Worm (Caenorhabditis elegans) whole organism, young adult: Measurements from ENCODE around the gene T05A10.6.

Experiments used
- B0019.2 ChIP-seq: fragments of 200-800 bp; sonication (Bioruptor generic); conservative IDR thresholded peaks from 2 replicates; pipeline ENCODE4 v1.3.6; 2022; ENCODE audit warnings: missing genetic modification reagents, missing genetic modification characterization, missing compliant biosample characterization
- B0261.1 ChIP-seq: sonication (generic microtip); optimal IDR thresholded peaks from 2 replicates; lab custom pipeline; 2016; ENCODE audit warnings: mild to moderate bottlenecking, missing genetic modification characterization, moderate library complexity, missing compliant biosample characterization
- B0336.3 ChIP-seq: fragments of 200-800 bp; sonication (Bioruptor generic); IDR thresholded peaks from 2 replicates; pipeline ENCODE4 v1.3.6; 2022; ENCODE audit warnings: missing genetic modification characterization, missing compliant biosample characterization
- F49E8.2 ChIP-seq: sonication (generic microtip); optimal IDR thresholded peaks from 3 replicates; lab custom pipeline; 2017; ENCODE audit warnings: missing genetic modification characterization, mild to moderate bottlenecking, missing compliant biosample characterization, antibody characterized with exemption, moderate library complexity; ENCODE audit not compliant: insufficient read depth
- F55B11.4 ChIP-seq: sonication (generic microtip); optimal IDR thresholded peaks from 2 replicates; lab custom pipeline; 2016; ENCODE audit warnings: missing compliant biosample characterization, missing genetic modification characterization, borderline replicate concordance; ENCODE audit not compliant: insufficient read depth
- K11D2.4 ChIP-seq: fragments of 200-800 bp; sonication (Bioruptor generic); IDR thresholded peaks from 2 replicates; pipeline ENCODE4 v1.3.6; 2022; ENCODE audit warnings: missing genetic modification reagents, missing genetic modification characterization, missing compliant biosample characterization
- Y95B8A.8 ChIP-seq: fragments of 200-800 bp; sonication (Bioruptor generic); IDR thresholded peaks from 2 replicates; pipeline ENCODE4 v1.3.6; 2022; ENCODE audit warnings: missing genetic modification reagents, missing genetic modification characterization, missing compliant biosample characterization
- ZK185.1 ChIP-seq: sonication (generic microtip); optimal IDR thresholded peaks from 2 replicates; lab custom pipeline; 2016; ENCODE audit warnings: mild to moderate bottlenecking, missing genetic modification characterization, missing compliant biosample characterization; ENCODE audit not compliant: poor library complexity, severe bottlenecking
- akir-1 ChIP-seq: fragments of 200-800 bp; sonication (Bioruptor generic); optimal IDR thresholded peaks from 2 replicates; lab custom pipeline; 2018; ENCODE audit warnings: mild to moderate bottlenecking, missing genetic modification characterization, moderate library complexity, missing compliant biosample characterization
- atf-7 ChIP-seq: sonication (generic microtip); optimal IDR thresholded peaks from 2 replicates; lab custom pipeline; 2017; ENCODE audit warnings: mild to moderate bottlenecking, missing genetic modification characterization, missing compliant biosample characterization
- athp-1 ChIP-seq: sonication (generic microtip); optimal IDR thresholded peaks from 2 replicates; lab custom pipeline; 2017; ENCODE audit warnings: mild to moderate bottlenecking, missing genetic modification characterization, missing compliant biosample characterization
- bed-1 ChIP-seq: fragments of 200-800 bp; sonication (Bioruptor generic); IDR thresholded peaks from 2 replicates; pipeline ENCODE4 v1.3.6; 2022; ENCODE audit warnings: missing genetic modification reagents, missing genetic modification characterization, missing compliant biosample characterization
- cebp-2 ChIP-seq: fragments of 200-800 bp; sonication (Bioruptor generic); IDR thresholded peaks from 2 replicates; pipeline ENCODE4 v1.3.6; 2022; ENCODE audit warnings: missing genetic modification characterization, missing compliant biosample characterization
- ceh-27 ChIP-seq: fragments of 200-800 bp; sonication (Bioruptor generic); optimal IDR thresholded peaks from 2 replicates; lab custom pipeline; 2018; ENCODE audit warnings: mild to moderate bottlenecking, missing genetic modification characterization, moderate library complexity, missing compliant biosample characterization
- dpff-1 ChIP-seq: sonication (generic microtip); optimal IDR thresholded peaks from 2 replicates; lab custom pipeline; 2017; ENCODE audit warnings: mild to moderate bottlenecking, missing genetic modification characterization, missing compliant biosample characterization
- ekl-4 ChIP-seq: fragments of 200-800 bp; sonication (Bioruptor generic); IDR thresholded peaks from 2 replicates; pipeline ENCODE4 v1.3.6; 2022; ENCODE audit warnings: missing genetic modification reagents, missing genetic modification characterization, missing compliant biosample characterization
- hrde-1 ChIP-seq: sonication (generic microtip); optimal IDR thresholded peaks from 2 replicates; lab custom pipeline; 2016; ENCODE audit warnings: missing genetic modification characterization, mild to moderate bottlenecking, missing compliant biosample characterization, moderate library complexity, missing genotype, missing genetic modification reagents, borderline replicate concordance
- lin-35 ChIP-seq, 3 experiments: fragments of 150-350 bp in 2 of 3; sonication (generic microtip) in 1 of 3; optimal IDR thresholded peaks; 2 replicates each; lab custom pipeline; 2014 to 2018; ENCODE audit warnings: missing biosample characterization in 3 of 3, missing genetic modification characterization in 3 of 3, missing genetic modification reagents in 3 of 3
- lin-54 ChIP-seq: fragments of 200-800 bp; sonication (Bioruptor generic); optimal IDR thresholded peaks from 2 replicates; lab custom pipeline; 2018; ENCODE audit warnings: mild to moderate bottlenecking, missing genetic modification characterization, missing compliant biosample characterization
- mcd-1 ChIP-seq: fragments of 200-800 bp; sonication (Bioruptor generic); IDR thresholded peaks from 2 replicates; pipeline ENCODE4 v1.3.6; 2022; ENCODE audit warnings: missing genetic modification reagents, missing genetic modification characterization, missing compliant biosample characterization
- mel-28 ChIP-seq: sonication (generic microtip); optimal IDR thresholded peaks from 2 replicates; lab custom pipeline; 2016; ENCODE audit warnings: borderline replicate concordance, mild to moderate bottlenecking, missing genetic modification characterization, missing compliant biosample characterization
- mes-4 ChIP-seq: sonication (generic microtip); optimal IDR thresholded peaks from 2 replicates; lab custom pipeline; 2016; ENCODE audit warnings: missing genotype, missing genetic modification characterization, missing compliant biosample characterization
- nfya-2 ChIP-seq: fragments of 200-800 bp; sonication (Bioruptor generic); IDR thresholded peaks from 2 replicates; pipeline ENCODE4 v1.3.6; 2022; ENCODE audit warnings: missing genetic modification reagents, missing genetic modification characterization, missing compliant biosample characterization
- nhr-179 ChIP-seq: sonication (generic microtip); optimal IDR thresholded peaks from 2 replicates; lab custom pipeline; 2016; ENCODE audit warnings: mild to moderate bottlenecking, missing genetic modification characterization, missing compliant biosample characterization
- nhr-90 ChIP-seq: sonication (generic microtip); optimal IDR thresholded peaks from 2 replicates; lab custom pipeline; 2016; ENCODE audit warnings: missing genotype, mild to moderate bottlenecking, missing genetic modification characterization, missing compliant biosample characterization
- pbrm-1 ChIP-seq: fragments of 200-800 bp; sonication (Bioruptor generic); IDR thresholded peaks from 2 replicates; pipeline ENCODE4 v1.3.6; 2022; ENCODE audit warnings: missing genetic modification reagents, missing genetic modification characterization, missing compliant biosample characterization
- sea-2 ChIP-seq: fragments of 200-800 bp; sonication (Bioruptor generic); IDR thresholded peaks from 2 replicates; pipeline ENCODE4 v1.3.6; 2022; ENCODE audit warnings: missing genetic modification characterization, missing compliant biosample characterization
- snpc-1.3 ChIP-seq: sonication (generic microtip); optimal IDR thresholded peaks from 2 replicates; lab custom pipeline; 2017; ENCODE audit warnings: missing genetic modification characterization, mild to moderate bottlenecking, missing compliant biosample characterization, antibody characterized with exemption, moderate library complexity, missing genotype, missing genetic modification reagents; ENCODE audit not compliant: insufficient read depth
- snpc-4 ChIP-seq, 5 experiments: fragments of 150-350 bp in 1 of 5; sonication (generic microtip) in 4 of 5; optimal IDR thresholded peaks; 2 replicates each; lab custom pipeline; 2014 to 2018; ENCODE audit warnings: missing genetic modification characterization in 5 of 5, missing biosample characterization in 3 of 5, antibody characterized with exemption in 2 of 5, mild to moderate bottlenecking in 2 of 5, missing compliant biosample characterization in 2 of 5, missing genotype in 2 of 5, moderate library complexity in 2 of 5, missing genetic modification reagents in 1 of 5
- zfh-2 ChIP-seq: fragments of 200-800 bp; sonication (Bioruptor generic); conservative IDR thresholded peaks from 2 replicates; pipeline ENCODE4 v1.3.6; 2022; ENCODE audit warnings: missing genetic modification reagents, missing genetic modification characterization, missing compliant biosample characterization
- ztf-18 ChIP-seq: sonication (generic microtip); optimal IDR thresholded peaks from 2 replicates; lab custom pipeline; 2016; ENCODE audit warnings: missing genotype, mild to moderate bottlenecking, missing genetic modification characterization, missing compliant biosample characterization
- ztf-25 ChIP-seq: fragments of 200-800 bp; sonication (Bioruptor generic); IDR thresholded peaks from 2 replicates; pipeline ENCODE4 v1.3.6; 2022; ENCODE audit warnings: missing genetic modification reagents, missing genetic modification characterization, missing compliant biosample characterization
- ztf-3 ChIP-seq: fragments of 200-800 bp; sonication (Bioruptor generic); optimal IDR thresholded peaks from 2 replicates; lab custom pipeline; 2018; ENCODE audit warnings: mild to moderate bottlenecking, missing genetic modification characterization, missing compliant biosample characterization
- ztf-6 ChIP-seq: fragments of 200-800 bp; sonication (Bioruptor generic); IDR thresholded peaks from 2 replicates; pipeline ENCODE4 v1.3.6; 2022; ENCODE audit warnings: missing genetic modification reagents, missing genetic modification characterization, missing compliant biosample characterization

The T05A10.6 gene

DNA sequence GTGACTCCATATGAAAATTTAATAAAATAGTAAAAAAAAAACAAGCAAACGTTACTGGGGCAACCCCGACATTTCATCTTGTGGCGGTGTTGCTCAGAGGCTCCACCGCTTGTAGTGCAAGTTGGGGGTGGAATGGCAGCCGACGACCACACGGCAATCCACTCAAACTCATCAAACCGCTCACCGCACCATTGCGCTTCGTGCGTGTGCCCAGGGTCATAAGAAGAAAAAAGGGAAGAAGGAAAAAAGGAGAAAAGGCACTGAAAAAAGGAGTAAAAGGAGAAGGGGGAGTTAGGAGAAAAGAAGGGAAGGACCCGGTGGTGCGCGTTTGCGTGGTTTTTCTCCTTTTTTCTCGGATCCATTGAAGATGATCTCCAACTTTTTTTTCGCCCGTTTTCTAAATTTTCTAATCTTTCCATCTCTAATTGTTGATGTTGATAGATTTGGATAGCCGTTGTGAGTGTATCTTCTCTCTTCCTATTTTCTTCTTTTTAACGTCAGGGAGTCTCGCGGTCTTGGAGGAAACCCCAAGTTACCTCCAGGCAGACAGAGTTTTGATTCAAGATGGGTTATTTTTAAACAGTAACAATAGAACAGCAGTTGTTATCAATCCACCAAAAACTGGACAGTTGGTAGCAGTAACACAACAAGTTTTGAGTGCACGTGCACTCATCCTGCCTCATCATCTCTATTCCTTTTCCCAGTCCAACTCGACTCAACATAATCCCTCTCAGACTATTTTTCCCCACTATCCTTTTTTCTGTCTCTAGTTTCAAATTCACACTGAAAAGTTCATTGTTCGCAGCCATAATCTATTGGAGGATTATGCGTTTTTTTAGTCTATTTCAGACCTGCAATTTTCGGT is 26.0 kb downstream of the T05A10.6 start (continued):
- TF ChIP-seq mel-28 (no peak), pbrm-1 (GFP tag; lab: Robert Waterston, UW) (0 out of 2 replicates have a peak, but pooled peaks have one; percentile 10), ztf-18 (tag; lab: Kevin White, UChicago) (no peak), akir-1 (GFP tag; lab: Kevin White, UChicago) (no peak), atf-7 (no peak), zfh-2 (GFP tag; lab: Robert Waterston, UW) (peak; percentile 53), snpc-1.3 (tag; lab: Kevin White, UChicago) (no peak), F49E8.2 (tag; lab: Kevin White, UChicago) (no peak), hrde-1 (tag; lab: Kevin White, UChicago) (no peak), ztf-25 (no peak), B0261.1 (no peak), B0336.3 (GFP tag; lab: Robert Waterston, UW) (no peak), ZK185.1 (tag; lab: Kevin White, UChicago) (peak; percentile 48), snpc-4 (GFP tag; optimal IDR thresholded peaks at IDR 0.05; lab: Kevin White, UChicago) (peak; percentile 47), snpc-4 (tag; optimal IDR thresholded peaks at IDR 0.05; lab: Kevin White, UChicago) (peak; percentile 49 to 75 (median 70)), B0019.2 (GFP tag; lab: Robert Waterston, UW) (no peak)

DNA sequence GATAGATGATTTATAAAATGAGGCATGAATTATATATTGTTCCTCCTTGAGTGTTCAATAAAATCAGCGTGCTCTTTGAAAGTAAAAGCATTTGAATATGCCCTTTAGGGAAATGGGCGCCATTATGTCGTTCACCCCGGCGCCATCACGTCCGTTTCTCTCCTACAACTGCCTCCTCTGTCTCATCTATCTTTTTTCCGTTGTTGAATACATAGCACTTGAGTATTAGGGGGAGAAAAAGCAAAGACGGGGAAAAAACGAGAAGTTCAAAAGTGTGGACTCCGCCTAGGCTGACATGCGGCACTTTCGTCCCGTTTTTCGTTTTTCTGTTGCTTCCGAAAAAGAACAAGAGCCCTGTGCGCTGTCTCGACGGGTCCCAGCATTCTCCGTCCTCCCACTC is 26.9 kb downstream of the T05A10.6 start:
- TF ChIP-seq athp-1 (tag; lab: Kevin White, UChicago) = no peak
- no peak for TF ChIP-seq sea-2 (GFP tag; lab: Robert Waterston, UW)
- TF ChIP-seq dpff-1 (tag; lab: Kevin White, UChicago) = no peak
- TF ChIP-seq mcd-1 (GFP tag; lab: Robert Waterston, UW) = peak; percentile 17; the same call in 1 of the 2 replicates
- no peak for TF ChIP-seq nhr-179 (tag; lab: Kevin White, UChicago)
- peak; percentile 28 for TF ChIP-seq ceh-27 (GFP tag; lab: Kevin White, UChicago)
- 0 out of 2 replicates have a peak, but pooled peaks have one; percentile 32 for TF ChIP-seq pbrm-1 (GFP tag; lab: Robert Waterston, UW)
- no peak for TF ChIP-seq cebp-2 (GFP tag; lab: Robert Waterston, UW)
- TF ChIP-seq, all 124 proteins: peak for 3

DNA sequence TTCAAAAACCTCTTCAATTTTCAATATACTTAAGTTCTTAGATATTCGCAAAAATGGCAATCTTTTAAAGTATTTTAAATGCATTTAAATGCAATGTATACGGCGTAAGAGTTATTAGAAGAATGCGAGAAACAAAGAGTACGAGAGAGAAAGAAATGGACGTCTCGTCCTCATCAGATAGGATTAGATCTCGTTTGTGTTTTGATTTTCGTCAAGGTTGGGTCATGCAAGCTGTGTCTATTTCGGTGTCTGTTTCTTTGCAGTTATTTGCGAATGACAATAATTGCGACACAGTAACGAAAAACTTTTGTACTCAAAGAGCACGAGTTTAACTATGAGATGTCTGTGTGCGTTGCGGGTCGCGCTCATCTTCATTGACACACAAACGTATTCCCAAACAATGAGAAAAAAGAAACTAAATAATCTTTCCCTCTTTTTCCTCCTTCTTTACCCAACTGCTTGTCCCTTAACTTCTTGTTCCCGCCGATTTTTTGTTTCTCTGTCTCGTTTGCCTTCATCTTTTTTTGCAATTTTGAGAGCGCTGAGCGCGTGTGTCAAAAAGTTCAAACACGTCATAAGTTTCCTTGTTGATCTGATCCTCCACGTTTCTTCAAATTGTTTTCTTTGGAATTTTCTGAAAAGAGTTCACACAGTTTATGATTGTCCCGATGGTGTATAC is 27.4 kb downstream of the T05A10.6 start:
- TF ChIP-seq B0261.1 (no peak), nhr-90 (tag; lab: Kevin White, UChicago) (no peak), B0019.2 (GFP tag; lab: Robert Waterston, UW) (no peak), nfya-2 (GFP tag; lab: Robert Waterston, UW) (no peak), F55B11.4 (tag; lab: Kevin White, UChicago) (no peak), lin-54 (GFP tag; lab: Kevin White, UChicago) (no peak), ztf-3 (no peak), lin-35 (GFP tag; optimal IDR thresholded peaks at IDR 0.05; lab: Kevin White, UChicago) (no peak), mes-4 (tag; lab: Kevin White, UChicago) (no peak), akir-1 (GFP tag; lab: Kevin White, UChicago) (no peak), bed-1 (GFP tag; lab: Robert Waterston, UW) (no peak), Y95B8A.8 (GFP tag; lab: Robert Waterston, UW) (no peak), athp-1 (tag; lab: Kevin White, UChicago) (no peak), ztf-6 (GFP tag; lab: Robert Waterston, UW) (no peak), K11D2.4 (GFP tag; lab: Robert Waterston, UW) (no peak), ekl-4 (GFP tag; lab: Robert Waterston, UW) (no peak)
